Worm (Caenorhabditis elegans): Measurements from ENCODE around the gene C39B5.5.
A peak's percentile ranks its signal among the peaks of the same experiment; 100 is the strongest.

The C39B5.5 gene

ce11 chrIII:2223932-2224331, 16.0 kb downstream of the C39B5.5 start, which contains the start of gene srd-65:
srd-65 (minus strand) TSS chrIII:2224032.
- no peak for TF ChIP-seq F16B12.6 (tag; optimal IDR thresholded peaks at IDR 0.05)
- no peak for TF ChIP-seq egl-27 (tag; optimal IDR thresholded peaks at IDR 0.05)
- peak; percentile 27 for TF ChIP-seq nhr-85 (tag)
- no peak for TF ChIP-seq nhr-11 (tag; optimal IDR thresholded peaks at IDR 0.05)
- no peak for TF ChIP-seq dsc-1 (tag; optimal IDR thresholded peaks at IDR 0.05)

- no peak for TF ChIP-seq mab-9 (GFP tag; IDR thresholded peaks at IDR 0.05)
- peak in 4 of 6 experiments; percentile 24 to 88 (median 84) for TF ChIP-seq elt-3 (tag; optimal IDR thresholded peaks at IDR 0.05)
- no peak for TF ChIP-seq hpl-2 (GFP tag; optimal IDR thresholded peaks at IDR 0.05)
- no peak for TF ChIP-seq C16A3.4 (tag; optimal IDR thresholded peaks at IDR 0.05)
- TF ChIP-seq unc-62 (GFP tag; optimal IDR thresholded peaks at IDR 0.05): no peak
These were observed 16.5 kb downstream of the C39B5.5 start, which contains the start of gene fbxa-38 for ce11 chrIII:2224478-2224877. fbxa-38 (plus strand) TSS chrIII:2224672.

ce11 chrIII:2227407-2227806, 19.4 kb downstream of the C39B5.5 start, which contains the start of gene fbxa-62:
fbxa-62 (plus strand) TSS chrIII:2227707.
- TF ChIP-seq ceh-8 (GFP tag; optimal IDR thresholded peaks at IDR 0.05): no peak
- TF ChIP-seq ztf-11 (tag; optimal IDR thresholded peaks at IDR 0.05): no peak
- no peak for TF ChIP-seq ceh-82 (tag; optimal IDR thresholded peaks at IDR 0.05)

ce11 chrIII:2232360-2232759, 24.4 kb downstream of the C39B5.5 start, which contains the start of gene fbxa-47:
fbxa-47 (minus strand) TSS chrIII:2232460.
- TF ChIP-seq nhr-84 (tag; optimal IDR thresholded peaks at IDR 0.05) (no peak), nhr-47 (tag; optimal IDR thresholded peaks at IDR 0.05) (no peak), hpl-2 (GFP tag; optimal IDR thresholded peaks at IDR 0.05) (no peak)

- TF ChIP-seq tlp-1 (tag; optimal IDR thresholded peaks at IDR 0.05) (no peak), efl-1 (optimal IDR thresholded peaks at IDR 0.05) (no peak), efl-1 (GFP tag; optimal IDR thresholded peaks at IDR 0.05 in 1 of 2) (peak in 1 of 2 experiments; percentile 75)
These were observed 25.4 kb downstream of the C39B5.5 start for ce11 chrIII:2233399-2233798.

ce11 chrIII:2234192-2234934, 26.4 kb downstream of the C39B5.5 start, which contains the start of gene C39B5.2:
C39B5.2 (plus strand) TSS chrIII:2234884.
- TF ChIP-seq efl-1 (optimal IDR thresholded peaks at IDR 0.05) (no peak), efl-1 (GFP tag; optimal IDR thresholded peaks at IDR 0.05 in 1 of 2) (peak in 1 of 2 experiments; percentile 32), nhr-85 (tag) (peak; percentile 53), xbp-1 (tag; optimal IDR thresholded peaks at IDR 0.05) (no peak), dsc-1 (tag; optimal IDR thresholded peaks at IDR 0.05) (no peak)

ce11 chrIII:2239587-2240144, 31.7 kb downstream of the C39B5.5 start, which contains the start of gene C39B5.10:
C39B5.10 (minus strand) TSS chrIII:2239637.
- no peak for TF ChIP-seq sup-37 (GFP tag; optimal IDR thresholded peaks at IDR 0.05)
- peak; percentile 91 for TF ChIP-seq elt-2 (tag; optimal IDR thresholded peaks at IDR 0.05)
- peak; percentile 12 for TF ChIP-seq tlp-1 (tag; optimal IDR thresholded peaks at IDR 0.05)
- TF ChIP-seq pqm-1 (tag; optimal IDR thresholded peaks at IDR 0.05): peak; percentile 72
- TF ChIP-seq jun-1 (tag; optimal IDR thresholded peaks at IDR 0.05): peak; percentile 7

- TF ChIP-seq hlh-17 (GFP tag; optimal IDR thresholded peaks at IDR 0.05; ENCODE audit: borderline replicate concordance) (no peak), nhr-85 (tag) (no peak), sup-37 (GFP tag; optimal IDR thresholded peaks at IDR 0.05) (no peak), tbx-2 (tag; optimal IDR thresholded peaks at IDR 0.05) (no peak), isw-1 (GFP tag; IDR thresholded peaks at IDR 0.05) (no peak), hpl-2 (GFP tag; optimal IDR thresholded peaks at IDR 0.05) (no peak)
These were observed 32.5 kb downstream of the C39B5.5 start, which contains the start of gene srz-56 for ce11 chrIII:2240471-2240870. srz-56 (plus strand) TSS chrIII:2240771.
